Fruit fly (Drosophila melanogaster) whole organism, adult: ENCODE results near the gene nonC.

Source experiments
- CG11617 ChIP-seq: fragments of 200-800 bp; sonication (Bioruptor generic); optimal IDR thresholded peaks from 2 replicates; lab custom pipeline; 2017; ENCODE audit warnings: mild to moderate bottlenecking, missing biosample characterization, missing genetic modification reagents, missing genetic modification characterization
- CG33017 ChIP-seq: fragments of 200-800 bp; sonication (Bioruptor generic); optimal IDR thresholded peaks from 2 replicates; lab custom pipeline; 2018; ENCODE audit warnings: missing biosample characterization, mild to moderate bottlenecking, missing genetic modification characterization, moderate library complexity
- Clk ChIP-seq: fragments of 200-800 bp; sonication (Bioruptor generic); optimal IDR thresholded peaks from 2 replicates; lab custom pipeline; 2017; ENCODE audit warnings: missing biosample characterization, missing genetic modification characterization
- Crg-1 ChIP-seq: fragments of 200-800 bp; sonication (Bioruptor generic); optimal IDR thresholded peaks from 2 replicates; lab custom pipeline; 2016; ENCODE audit warnings: missing biosample characterization, missing genetic modification characterization
- Hr96 ChIP-seq: fragments of 200-800 bp; sonication (Bioruptor generic); optimal IDR thresholded peaks from 2 replicates; lab custom pipeline; 2016; ENCODE audit warnings: missing biosample characterization, missing genetic modification characterization
- Mnt ChIP-seq: fragments of 200-800 bp; sonication (Bioruptor generic); optimal IDR thresholded peaks from 2 replicates; lab custom pipeline; 2016; ENCODE audit warnings: missing biosample characterization, mild to moderate bottlenecking, missing genetic modification characterization
- bab1 ChIP-seq: fragments of 200-800 bp; sonication (Bioruptor generic); optimal IDR thresholded peaks from 3 replicates; lab custom pipeline; 2019; ENCODE audit warnings: missing biosample characterization, mild to moderate bottlenecking, missing genetic modification characterization, moderate library complexity
- cnc ChIP-seq, 2 experiments: fragments of >200 bp; optimal IDR thresholded peaks; 2 replicates each; lab custom pipeline; 2017
- kay ChIP-seq: fragments of 200-800 bp; sonication (Bioruptor generic); peaks from one replicate; lab custom pipeline; 2016; ENCODE audit warnings: missing biosample characterization, missing genetic modification characterization, borderline replicate concordance
- ovo ChIP-seq: fragments of 200-800 bp; sonication (Bioruptor generic); optimal IDR thresholded peaks from 2 replicates; lab custom pipeline; 2016; ENCODE audit warnings: missing biosample characterization, missing genetic modification characterization
- pad ChIP-seq: fragments of 200-800 bp; sonication (Bioruptor generic); optimal IDR thresholded peaks from 3 replicates; lab custom pipeline; 2017; ENCODE audit warnings: missing biosample characterization, missing genetic modification characterization, mild to moderate bottlenecking, moderate library complexity, missing genetic modification reagents

DNA sequence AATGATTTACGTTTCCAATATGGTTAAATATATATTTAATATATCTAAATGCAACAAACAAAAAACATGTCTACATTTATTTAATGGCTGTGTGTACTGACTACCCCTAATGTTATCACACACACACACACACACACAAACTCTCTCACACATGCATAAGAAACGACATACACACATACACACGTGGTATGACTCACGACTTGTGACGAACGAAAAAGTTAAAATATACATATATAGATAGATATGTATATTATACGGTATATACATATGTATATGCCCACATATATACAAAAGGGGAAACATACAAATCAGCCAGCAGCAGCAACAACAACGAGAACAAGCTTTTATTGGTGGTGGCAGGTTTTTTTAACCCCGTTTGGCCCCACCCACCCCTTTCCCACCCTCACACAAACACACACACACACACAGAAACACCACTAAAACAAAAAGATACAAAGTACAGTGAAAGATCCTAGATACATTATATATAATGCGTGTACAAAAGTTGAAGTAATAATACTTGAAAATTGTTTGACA, 50.7 kb downstream of the nonC start:
- TF ChIP-seq kay (GFP tag; lab: Kevin White, UChicago) (peak; percentile 37), Clk (GFP tag; lab: Kevin White, UChicago) (no peak), CG11617 (GFP tag; lab: Kevin White, UChicago) (no peak), cnc (optimal IDR thresholded peaks at IDR 0.05; lab: Kevin White, UChicago) (no peak), Mnt (no peak), Crg-1 (GFP tag; lab: Kevin White, UChicago) (no peak), CG33017 (tag; lab: Kevin White, UChicago) (peak; percentile 37), bab1 (GFP tag; lab: Kevin White, UChicago) (no peak), pad (GFP tag; lab: Kevin White, UChicago) (peak; percentile 85), Hr96 (GFP tag; lab: Kevin White, UChicago) (no peak), ovo (GFP tag; lab: Kevin White, UChicago) (no peak)
